Worm (Caenorhabditis elegans): ENCODE results near the gene K07B1.4.

DNA sequence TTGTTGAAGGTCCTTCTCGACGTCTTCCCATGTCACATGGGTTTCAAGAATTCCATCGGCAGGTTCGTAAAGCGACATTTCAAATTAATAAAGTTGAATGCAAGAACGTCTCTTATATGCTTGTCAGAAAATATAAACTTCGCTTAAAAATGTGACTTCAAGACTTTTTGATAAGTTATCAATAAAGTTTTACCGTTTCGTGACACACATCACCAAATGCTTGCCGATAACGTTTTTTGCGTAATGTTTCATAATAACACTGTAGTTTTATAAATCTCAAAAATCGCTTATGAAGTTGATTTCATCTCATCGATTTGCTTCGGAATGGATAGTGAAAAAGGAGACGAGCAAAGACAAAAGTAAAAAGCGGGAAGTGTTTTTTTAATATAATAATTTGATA lies 44.7 kb downstream of the K07B1.4 start, which contains the start of gene E02C12.8:
- TF ChIP-seq nhr-237 (tag; optimal IDR thresholded peaks at IDR 0.05) (no peak), nhr-28 (tag; optimal IDR thresholded peaks at IDR 0.05) (no peak), lin-32 (GFP tag; optimal IDR thresholded peaks at IDR 0.05) (no peak), unc-62 (GFP tag; optimal IDR thresholded peaks at IDR 0.05) (no peak), unc-39 (tag; optimal IDR thresholded peaks at IDR 0.05) (no peak), drap-1 (GFP tag; optimal IDR thresholded peaks at IDR 0.05) (no peak), pha-4 (tag; optimal IDR thresholded peaks at IDR 0.05) (no peak), ceh-43 (GFP tag; optimal IDR thresholded peaks at IDR 0.05) (no peak), elt-3 (tag; optimal IDR thresholded peaks at IDR 0.05) (no peak), nhr-76 (tag; optimal IDR thresholded peaks at IDR 0.05) (no peak), lsy-2 (tag; optimal IDR thresholded peaks at IDR 0.05) (no peak), hlh-1 (tag; optimal IDR thresholded peaks at IDR 0.05) (no peak)
